Fruit fly (Drosophila melanogaster) whole organism, prepupa: ENCODE measurements around the gene Nipsnap.

ENCODE experiments used
- Blimp-1 ChIP-seq: fragments of 200-800 bp; sonication (Bioruptor generic); optimal IDR thresholded peaks from 3 replicates; lab custom pipeline; 2017; ENCODE audit warnings: missing biosample characterization, missing genetic modification characterization, mild to moderate bottlenecking, moderate library complexity, missing genetic modification reagents
- CG10631 ChIP-seq: fragments of 200-800 bp; sonication (Bioruptor generic); optimal IDR thresholded peaks from 2 replicates; lab custom pipeline; 2016; ENCODE audit warnings: missing biosample characterization, missing genetic modification characterization
- CG11294 ChIP-seq: fragments of 200-800 bp; sonication (Bioruptor generic); IDR thresholded peaks from 2 replicates; pipeline ENCODE4 v1.3.6; 2022; ENCODE audit warnings: missing biosample characterization, missing genetic modification characterization
- CG16779 ChIP-seq: fragments of 200-800 bp; sonication (Bioruptor generic); optimal IDR thresholded peaks from 3 replicates; lab custom pipeline; 2017; ENCODE audit warnings: missing biosample characterization, mild to moderate bottlenecking, missing genetic modification characterization
- CG6276 ChIP-seq: fragments of 200-800 bp; sonication (Bioruptor generic); optimal IDR thresholded peaks from 2 replicates; lab custom pipeline; 2017; ENCODE audit warnings: missing biosample characterization, mild to moderate bottlenecking, missing genetic modification characterization
- Eip93F ChIP-seq: fragments of 200-800 bp; sonication (Bioruptor generic); optimal IDR thresholded peaks from 2 replicates; lab custom pipeline; 2016; ENCODE audit warnings: missing biosample characterization, mild to moderate bottlenecking, missing genetic modification characterization
- Ets21C ChIP-seq: fragments of 200-800 bp; sonication (Bioruptor generic); optimal IDR thresholded peaks from 3 replicates; lab custom pipeline; 2016; ENCODE audit warnings: missing biosample characterization, missing genetic modification characterization
- Met ChIP-seq: fragments of 200-800 bp; sonication (Bioruptor generic); optimal IDR thresholded peaks from 3 replicates; lab custom pipeline; 2016; ENCODE audit warnings: missing biosample characterization, missing genetic modification characterization
- Smox ChIP-seq: fragments of 200-800 bp; sonication (Bioruptor generic); optimal IDR thresholded peaks from 3 replicates; lab custom pipeline; 2016; ENCODE audit warnings: missing biosample characterization, missing genetic modification characterization
- Sox102F ChIP-seq: fragments of 200-800 bp; sonication (Bioruptor generic); optimal IDR thresholded peaks from 2 replicates; lab custom pipeline; 2016; ENCODE audit warnings: missing biosample characterization, mild to moderate bottlenecking, missing genetic modification characterization
- esn ChIP-seq: fragments of 200-800 bp; sonication (Bioruptor generic); optimal IDR thresholded peaks from 2 replicates; lab custom pipeline; 2016; ENCODE audit warnings: missing biosample characterization, mild to moderate bottlenecking, missing genetic modification characterization, moderate library complexity
- topi ChIP-seq: fragments of 200-800 bp; sonication (Bioruptor generic); optimal IDR thresholded peaks from 3 replicates; lab custom pipeline; 2016; ENCODE audit warnings: missing biosample characterization, missing genetic modification characterization
- vri ChIP-seq: fragments of 200-800 bp; sonication (Bioruptor generic); optimal IDR thresholded peaks from 3 replicates; lab custom pipeline; 2016; ENCODE audit warnings: missing biosample characterization, mild to moderate bottlenecking, missing genetic modification characterization

DNA sequence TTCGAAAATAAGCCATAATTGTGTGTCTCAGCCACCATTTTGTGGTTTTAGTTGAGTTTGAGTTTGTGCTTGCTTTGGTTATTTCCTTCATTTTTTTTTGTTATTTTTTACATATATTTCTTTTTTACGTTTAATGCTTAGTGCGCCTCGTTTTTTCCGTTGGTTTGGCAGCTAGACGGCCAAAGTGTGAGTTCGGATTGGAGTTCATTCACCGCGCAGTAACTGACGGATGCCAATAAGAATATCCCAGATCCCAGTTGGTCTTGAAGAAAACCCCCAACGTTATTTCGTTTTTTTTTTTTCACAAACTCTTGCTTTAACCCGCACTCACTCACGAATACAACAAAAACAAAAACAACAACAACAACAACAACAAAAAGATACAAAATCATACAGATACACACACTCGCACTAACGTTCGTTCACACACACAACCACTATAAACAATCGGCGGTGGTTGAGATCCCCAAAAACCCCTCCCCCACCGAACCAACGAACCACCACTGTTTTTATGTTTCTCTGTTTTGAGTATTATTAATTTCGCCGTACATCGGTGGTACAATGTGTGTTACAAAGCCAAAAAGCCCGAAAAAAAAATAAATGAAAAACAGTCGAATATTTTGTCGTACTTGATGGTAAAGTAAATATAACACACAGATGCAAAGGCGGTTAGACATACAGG lies 30.8 kb upstream of the Nipsnap start:
- no peak for TF ChIP-seq Sox102F (GFP tag; lab: Kevin White, UChicago)
- TF ChIP-seq esn (GFP tag; lab: Kevin White, UChicago) = no peak
- no peak for TF ChIP-seq vri
- TF ChIP-seq CG16779 (tag; lab: Kevin White, UChicago) = no peak
- TF ChIP-seq Eip93F (GFP tag; lab: Kevin White, UChicago) = no peak
- no peak for TF ChIP-seq Ets21C
- TF ChIP-seq Smox (GFP tag; lab: Kevin White, UChicago) = no peak
- TF ChIP-seq Blimp-1 (GFP tag; lab: Kevin White, UChicago) = no peak
- TF ChIP-seq CG11294 (GFP tag; lab: Robert Waterston, UW) = no peak
- no peak for TF ChIP-seq topi (GFP tag; lab: Kevin White, UChicago)
- TF ChIP-seq CG6276 (GFP tag; lab: Kevin White, UChicago) = no peak
- TF ChIP-seq CG10631 (GFP tag; lab: Kevin White, UChicago) = no peak
- TF ChIP-seq Met (GFP tag; lab: Kevin White, UChicago) = no peak
